Fruit fly (Drosophila melanogaster) whole organism, wandering third instar larva: ENCODE data around the gene kra.

Experiments used
- Abd-B ChIP-seq: fragments of >200 bp; optimal IDR thresholded peaks from 2 replicates; lab custom pipeline; 2017; ENCODE audit warnings: missing biosample characterization, missing genetic modification characterization
- CG32264 ChIP-seq: fragments of 200-800 bp; sonication (Bioruptor generic); optimal IDR thresholded peaks from 2 replicates; lab custom pipeline; 2016; ENCODE audit warnings: missing biosample characterization, missing genetic modification characterization
- CG9705 ChIP-seq: fragments of 200-800 bp; sonication (Bioruptor generic); optimal IDR thresholded peaks from 2 replicates; lab custom pipeline; 2018; ENCODE audit warnings: missing biosample characterization, mild to moderate bottlenecking, missing genetic modification characterization
- CrebA ChIP-seq: fragments of 200-800 bp; sonication (Bioruptor generic); optimal IDR thresholded peaks from 2 replicates; lab custom pipeline; 2016; ENCODE audit warnings: missing biosample characterization, mild to moderate bottlenecking, missing genetic modification characterization, borderline replicate concordance
- Dif ChIP-seq: fragments of 200-275, 200-300 bp; sonication (Bioruptor generic); optimal IDR thresholded peaks from 2 replicates; lab custom pipeline; 2018; ENCODE audit warnings: missing biosample characterization, missing genetic modification characterization; ENCODE audit not compliant: partially characterized antibody
- Hnf4 ChIP-seq: fragments of 200-800 bp; sonication (Bioruptor generic); optimal IDR thresholded peaks from 2 replicates; lab custom pipeline; 2016; ENCODE audit warnings: missing biosample characterization, mild to moderate bottlenecking, missing genetic modification characterization
- Hr78 ChIP-seq: fragments of >200 bp; optimal IDR thresholded peaks from 2 replicates; lab custom pipeline; 2017; ENCODE audit warnings: missing biosample characterization, missing genetic modification characterization
- Hr83 ChIP-seq: fragments of 200-300 bp; sonication (Bioruptor generic); optimal IDR thresholded peaks from 2 replicates; lab custom pipeline; 2016; ENCODE audit warnings: missing biosample characterization, mild to moderate bottlenecking, missing genetic modification characterization, moderate library complexity; ENCODE audit not compliant: poor library complexity, severe bottlenecking
- Jra ChIP-seq: sonication (Bioruptor generic); optimal IDR thresholded peaks from 2 replicates; lab custom pipeline; 2016; ENCODE audit warnings: missing biosample characterization, missing genetic modification characterization
- Myc ChIP-seq: fragments of >200 bp; optimal IDR thresholded peaks from 2 replicates; lab custom pipeline; 2017
- N ChIP-seq: fragments of >200 bp; optimal IDR thresholded peaks from 2 replicates; lab custom pipeline; 2018; ENCODE audit warnings: missing biosample characterization, missing external identifiers, missing genetic modification characterization
- OdsH ChIP-seq: fragments of 200-800 bp; sonication (Bioruptor generic); optimal IDR thresholded peaks from 2 replicates; lab custom pipeline; 2016; ENCODE audit warnings: missing biosample characterization, mild to moderate bottlenecking, missing genetic modification characterization
- Rel ChIP-seq, 2 experiments: fragments of 200-800 bp; sonication (Bioruptor generic) in 1 of 2; optimal IDR thresholded peaks; 2 replicates in 1 of 2; 3 replicates in 1 of 2; lab custom pipeline; 2016 to 2019; ENCODE audit warnings: mild to moderate bottlenecking in 2 of 2, missing biosample characterization in 2 of 2, missing genetic modification characterization in 2 of 2, moderate library complexity in 1 of 2
- Sp1 ChIP-seq: fragments of 200-800 bp; sonication (Bioruptor generic); optimal IDR thresholded peaks from 3 replicates; lab custom pipeline; 2019; ENCODE audit warnings: missing biosample characterization, mild to moderate bottlenecking, missing genetic modification characterization, moderate library complexity
- br ChIP-seq: fragments of 200-800 bp; sonication (Bioruptor generic); optimal IDR thresholded peaks from 2 replicates; lab custom pipeline; 2016; ENCODE audit warnings: missing biosample characterization, missing genetic modification characterization
- brk ChIP-seq: fragments of 200-800 bp; sonication (Bioruptor generic); optimal IDR thresholded peaks from 2 replicates; lab custom pipeline; 2016; ENCODE audit warnings: missing biosample characterization, mild to moderate bottlenecking, missing genetic modification characterization
- dl ChIP-seq, 2 experiments: fragments of 175-275, 200-275 bp in 1 of 2; fragments of 200-275 bp in 1 of 2; sonication (Bioruptor generic); optimal IDR thresholded peaks; lab custom pipeline; 2018; ENCODE audit warnings: mild to moderate bottlenecking in 2 of 2, missing biosample characterization in 2 of 2, missing genetic modification characterization in 2 of 2, moderate library complexity in 2 of 2; ENCODE audit not compliant: partially characterized antibody in 2 of 2, insufficient read depth in 1 of 2
- dsf ChIP-seq: sonication (Bioruptor generic); optimal IDR thresholded peaks from 2 replicates; lab custom pipeline; 2016; ENCODE audit warnings: missing biosample characterization, missing genetic modification characterization, borderline replicate concordance
- ey ChIP-seq: fragments of 200-800 bp; sonication (Bioruptor generic); optimal IDR thresholded peaks from 2 replicates; lab custom pipeline; 2016; ENCODE audit warnings: missing biosample characterization, missing genetic modification characterization
- foxo ChIP-seq, 2 experiments: fragments of 200-800 bp; sonication (Bioruptor generic); optimal IDR thresholded peaks; 2 replicates in 1 of 2; 3 replicates in 1 of 2; lab custom pipeline; 2016 to 2017; ENCODE audit warnings: missing biosample characterization in 2 of 2, missing genetic modification characterization in 2 of 2
- fru ChIP-seq: fragments of 200-800 bp; sonication (Bioruptor generic); optimal IDR thresholded peaks from 3 replicates; lab custom pipeline; 2016; ENCODE audit warnings: missing biosample characterization, mild to moderate bottlenecking, missing genetic modification characterization
- h ChIP-seq: fragments of 200-800 bp; sonication (Bioruptor generic); optimal IDR thresholded peaks from 3 replicates; lab custom pipeline; 2016; ENCODE audit warnings: missing biosample characterization, mild to moderate bottlenecking, missing genetic modification characterization
- jim ChIP-seq: fragments of 175-275, 200-325 bp; sonication (Bioruptor generic); optimal IDR thresholded peaks from 2 replicates; lab custom pipeline; 2016; ENCODE audit warnings: missing biosample characterization, mild to moderate bottlenecking, missing genetic modification characterization
- pan ChIP-seq: fragments of >200 bp; optimal IDR thresholded peaks from 2 replicates; lab custom pipeline; 2017
- psq ChIP-seq: fragments of 200-800 bp; sonication (Bioruptor generic); optimal IDR thresholded peaks from 3 replicates; lab custom pipeline; 2017; ENCODE audit warnings: missing biosample characterization, mild to moderate bottlenecking, missing genetic modification characterization, moderate library complexity
- rgr ChIP-seq: fragments of 200-800 bp; sonication (Bioruptor generic); optimal IDR thresholded peaks from 3 replicates; lab custom pipeline; 2016; ENCODE audit warnings: missing biosample characterization, mild to moderate bottlenecking, missing genetic modification characterization
- woc ChIP-seq: sonication (Bioruptor generic); optimal IDR thresholded peaks from 2 replicates; lab custom pipeline; 2016; ENCODE audit warnings: missing biosample characterization, mild to moderate bottlenecking, missing genetic modification characterization

Gene kra

DNA sequence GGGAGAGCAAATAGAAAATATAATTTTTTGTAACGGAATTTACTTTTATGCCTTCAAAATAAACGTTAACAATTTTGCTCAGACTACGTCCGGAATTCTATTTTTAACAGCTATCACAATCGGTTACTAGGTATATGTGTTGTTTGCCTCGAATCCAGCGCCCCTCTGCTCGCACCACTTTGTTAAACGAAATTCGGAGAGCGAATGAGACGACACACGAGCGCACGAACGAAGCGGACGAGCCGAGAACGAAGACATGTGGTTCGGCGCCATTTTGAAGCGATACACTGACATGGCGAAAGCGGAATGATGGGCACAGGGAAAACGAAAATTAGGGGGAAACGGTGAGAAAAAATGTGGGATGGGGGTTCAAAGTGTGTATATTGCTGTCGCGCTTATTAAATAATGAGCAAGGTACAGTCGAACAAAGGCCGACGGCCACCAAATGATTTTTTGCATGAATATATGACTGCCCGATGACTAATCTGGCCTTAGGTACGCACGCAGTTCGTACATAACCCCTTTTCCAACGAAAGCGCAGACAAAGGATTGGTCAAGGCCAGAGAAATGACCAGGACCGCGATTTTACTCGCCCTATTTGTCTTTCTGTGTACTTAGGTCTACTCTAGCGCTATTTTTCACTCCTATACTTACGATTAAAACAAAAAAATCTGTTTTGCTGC is 434 bp downstream of the kra start:
- no peak for TF ChIP-seq pan (lab: Kevin White, UChicago)
- no peak for TF ChIP-seq Abd-B (GFP tag; lab: Kevin White, UChicago)
- peak; percentile 35 for TF ChIP-seq Sp1 (GFP tag; lab: Kevin White, UChicago)
- TF ChIP-seq h: peak; percentile 65
- TF ChIP-seq dsf: no peak
- TF ChIP-seq foxo (GFP tag; optimal IDR thresholded peaks at IDR 0.05; lab: Kevin White, UChicago): peak; percentile 10 to 71
- TF ChIP-seq woc (GFP tag; lab: Kevin White, UChicago): no peak
- peak; percentile 28 for TF ChIP-seq br (GFP tag; lab: Kevin White, UChicago)
- peak; percentile 1 for TF ChIP-seq fru
- TF ChIP-seq Hr78: no peak
- TF ChIP-seq Rel (GFP tag; optimal IDR thresholded peaks at IDR 0.05; lab: Kevin White, UChicago): no peak
- peak; percentile 64 for TF ChIP-seq Rel (tag; optimal IDR thresholded peaks at IDR 0.05; lab: Kevin White, UChicago)
- peak; percentile 22 for TF ChIP-seq Myc (lab: Kevin White, UChicago)
- peak; percentile 50 for TF ChIP-seq CG32264 (GFP tag; lab: Kevin White, UChicago)
- peak; percentile 75 for TF ChIP-seq brk (GFP tag; lab: Kevin White, UChicago)
- TF ChIP-seq OdsH (GFP tag; lab: Kevin White, UChicago): no peak
- peak; percentile 71 for TF ChIP-seq Hr83 (GFP tag; lab: Kevin White, UChicago)
- TF ChIP-seq dl (GFP tag; optimal IDR thresholded peaks at IDR 0.05; lab: Kevin White, UChicago; ENCODE audit: insufficient read depth in 1 of 2, partially characterized antibody in 2 of 2): peak; percentile 8 to 39
- TF ChIP-seq Hnf4 (GFP tag; lab: Kevin White, UChicago): peak; percentile 76
- no peak for TF ChIP-seq CrebA (GFP tag; lab: Kevin White, UChicago)
- TF ChIP-seq CG9705: no peak
- TF ChIP-seq N (GFP tag; lab: Kevin White, UChicago): no peak
- peak; percentile 64 for TF ChIP-seq Dif (GFP tag; lab: Kevin White, UChicago)
- TF ChIP-seq Jra (GFP tag; lab: Kevin White, UChicago): no peak
- TF ChIP-seq psq (GFP tag; lab: Kevin White, UChicago): peak; percentile 96
- peak; percentile 52 for TF ChIP-seq rgr

- TF ChIP-seq dl (GFP tag; optimal IDR thresholded peaks at IDR 0.05; lab: Kevin White, UChicago; ENCODE audit: insufficient read depth in 1 of 2, partially characterized antibody in 2 of 2): peak in 1 of 2 experiments; percentile 56
- TF ChIP-seq CG9705: no peak
- TF ChIP-seq br (GFP tag; lab: Kevin White, UChicago): no peak
- no peak for TF ChIP-seq foxo (GFP tag; optimal IDR thresholded peaks at IDR 0.05; lab: Kevin White, UChicago)
- TF ChIP-seq OdsH (GFP tag; lab: Kevin White, UChicago): peak; percentile 16
- TF ChIP-seq Hr83 (GFP tag; lab: Kevin White, UChicago): peak; percentile 27
- peak; percentile 39 for TF ChIP-seq Myc (lab: Kevin White, UChicago)
- TF ChIP-seq Abd-B (GFP tag; lab: Kevin White, UChicago): no peak
- peak; percentile 55 for TF ChIP-seq jim (GFP tag; lab: Kevin White, UChicago)
- TF ChIP-seq Dif (GFP tag; lab: Kevin White, UChicago): peak; percentile 6
- TF ChIP-seq CG32264 (GFP tag; lab: Kevin White, UChicago): no peak
- TF ChIP-seq woc (GFP tag; lab: Kevin White, UChicago): peak; percentile 1
- no peak for TF ChIP-seq brk (GFP tag; lab: Kevin White, UChicago)
- TF ChIP-seq rgr: no peak
- no peak for TF ChIP-seq N (GFP tag; lab: Kevin White, UChicago)
- TF ChIP-seq Jra (GFP tag; lab: Kevin White, UChicago): no peak
- no peak for TF ChIP-seq ey (GFP tag; lab: Kevin White, UChicago)
- no peak for TF ChIP-seq Hr78
- TF ChIP-seq, all 38 proteins: peak for 7
Measured at dm6 chr3R:5599521-5600360, 1.2 kb downstream of the kra start.

dm6 chr3R:5594878-5595277 is 6.1 kb downstream of the kra start:
- TF ChIP-seq br (GFP tag; lab: Kevin White, UChicago) (no peak), Hnf4 (GFP tag; lab: Kevin White, UChicago) (no peak), N (GFP tag; lab: Kevin White, UChicago) (peak; percentile 3), Myc (lab: Kevin White, UChicago) (peak; percentile 31), CG9705 (no peak), woc (GFP tag; lab: Kevin White, UChicago) (no peak)
- TF ChIP-seq, all 38 proteins: peak for 2
